Worm (Caenorhabditis elegans) whole organism, late embryonic: ENCODE measurements around the gene F42G4.5.

Experiments used
- ama-1 ChIP-seq: fragments of 150-350 bp; optimal IDR thresholded peaks from 2 replicates; lab custom pipeline; 2014
- ceh-9 ChIP-seq: sonication (generic microtip); optimal IDR thresholded peaks from 2 replicates; lab custom pipeline; 2016; ENCODE audit warnings: mild to moderate bottlenecking, missing genetic modification characterization, inconsistent platforms, missing compliant biosample characterization
- fkh-6 ChIP-seq: sonication (generic microtip); optimal IDR thresholded peaks from 2 replicates; lab custom pipeline; 2016; ENCODE audit warnings: missing genetic modification characterization, missing compliant biosample characterization
- hlh-30 ChIP-seq: sonication (generic microtip); optimal IDR thresholded peaks from 2 replicates; lab custom pipeline; 2017; ENCODE audit warnings: antibody characterized with exemption, missing genetic modification characterization, missing compliant biosample characterization; ENCODE audit not compliant: insufficient read depth
- nhr-11 ChIP-seq: fragments of 150-350 bp; optimal IDR thresholded peaks from 2 replicates; lab custom pipeline; 2014; ENCODE audit warnings: missing biosample characterization, missing genetic modification characterization
- pat-9 ChIP-seq: fragments of 200-800 bp; sonication (Bioruptor generic); optimal IDR thresholded peaks from 2 replicates; lab custom pipeline; 2018; ENCODE audit warnings: mild to moderate bottlenecking, missing genetic modification characterization, moderate library complexity, missing compliant biosample characterization
- pqm-1 ChIP-seq: sonication (generic microtip); optimal IDR thresholded peaks from 2 replicates; lab custom pipeline; 2016; ENCODE audit warnings: missing genetic modification characterization, missing compliant biosample characterization
- tbx-2 ChIP-seq: sonication (generic microtip); optimal IDR thresholded peaks from 2 replicates; lab custom pipeline; 2016; ENCODE audit warnings: missing genetic modification characterization, missing compliant biosample characterization
- unc-42 ChIP-seq: sonication (generic microtip); optimal IDR thresholded peaks from 2 replicates; lab custom pipeline; 2016; ENCODE audit warnings: missing genotype, missing genetic modification characterization, missing compliant biosample characterization
- unc-86 ChIP-seq: sonication (generic microtip); optimal IDR thresholded peaks from 2 replicates; lab custom pipeline; 2016; ENCODE audit warnings: missing genetic modification characterization, missing compliant biosample characterization

- TF ChIP-seq ceh-9 (tag; lab: Kevin White, UChicago) (no peak), pqm-1 (tag; lab: Kevin White, UChicago) (no peak), unc-42 (tag; lab: Kevin White, UChicago) (no peak), fkh-6 (no peak), hlh-30 (tag; lab: Kevin White, UChicago) (no peak), pat-9 (tag; lab: Kevin White, UChicago) (no peak), nhr-11 (tag; lab: Kevin White, UChicago) (no peak), ama-1 (lab: Kevin White, UChicago) (no peak), tbx-2 (tag; lab: Kevin White, UChicago) (peak; percentile 55), unc-86 (tag; lab: Kevin White, UChicago) (no peak)
Observed at ce11 chrII:13030567-13031188, 42.6 kb upstream of the F42G4.5 start.
